Fruit fly (Drosophila melanogaster) whole organism, adult: Measurements from ENCODE around the gene CG31131.

Experiments used
- CG5204 ChIP-seq: fragments of 200-800 bp; sonication (Bioruptor generic); optimal IDR thresholded peaks from 2 replicates; lab custom pipeline; 2016; ENCODE audit warnings: missing biosample characterization, missing genetic modification characterization
- Hr96 ChIP-seq: fragments of 200-800 bp; sonication (Bioruptor generic); optimal IDR thresholded peaks from 2 replicates; lab custom pipeline; 2016; ENCODE audit warnings: missing biosample characterization, missing genetic modification characterization

dm6 chr3R:27928140-27928539 lies 34.9 kb downstream of the CG31131 start, which contains the start of gene nenya:
- TF ChIP-seq Hr96 (GFP tag; lab: Kevin White, UChicago) (no peak), CG5204 (no peak)
